Worm (Caenorhabditis elegans) whole organism, mixed stage, embryonic: ENCODE data around the gene lin-23.
A peak's percentile ranks its signal among the peaks of the same experiment; 100 is the strongest.

ENCODE experiments used
- M03D4.4 ChIP-seq: sonication (generic microtip); optimal IDR thresholded peaks from 2 replicates; lab custom pipeline; 2017; ENCODE audit warnings: mild to moderate bottlenecking, missing genetic modification characterization, missing compliant biosample characterization
- blmp-1 ChIP-seq: fragments of 150-350 bp; optimal IDR thresholded peaks from 2 replicates; lab custom pipeline; 2014; ENCODE audit warnings: missing biosample characterization, missing genetic modification characterization
- ceh-39 ChIP-seq: fragments of 150-350 bp; optimal IDR thresholded peaks from 2 replicates; lab custom pipeline; 2014; ENCODE audit warnings: missing biosample characterization, missing genetic modification characterization
- ceh-43 ChIP-seq: fragments of 200-800 bp; sonication (Bioruptor generic); optimal IDR thresholded peaks from 2 replicates; lab custom pipeline; 2018; ENCODE audit warnings: mild to moderate bottlenecking, missing genetic modification characterization, moderate library complexity, missing compliant biosample characterization
- ceh-83 ChIP-seq: fragments of 200-800 bp; sonication (Bioruptor generic); optimal IDR thresholded peaks from 2 replicates; lab custom pipeline; 2018; ENCODE audit warnings: mild to moderate bottlenecking, missing genetic modification characterization, missing compliant biosample characterization
- ces-1 ChIP-seq: fragments of 150-350 bp; optimal IDR thresholded peaks from 2 replicates; lab custom pipeline; 2014; ENCODE audit warnings: missing biosample characterization, missing genetic modification reagents, missing genetic modification characterization
- drap-1 ChIP-seq: fragments of 200-800 bp; sonication (Bioruptor generic); optimal IDR thresholded peaks from 3 replicates; lab custom pipeline; 2018; ENCODE audit warnings: mild to moderate bottlenecking, missing genetic modification characterization, missing compliant biosample characterization
- elt-1 ChIP-seq: sonication (generic microtip); optimal IDR thresholded peaks from 2 replicates; lab custom pipeline; 2017; ENCODE audit warnings: missing genetic modification characterization, mild to moderate bottlenecking, missing compliant biosample characterization, antibody characterized with exemption, moderate library complexity, borderline replicate concordance; ENCODE audit not compliant: insufficient read depth
- elt-3 ChIP-seq: fragments of 150-350 bp; optimal IDR thresholded peaks from 2 replicates; lab custom pipeline; 2014; ENCODE audit warnings: missing biosample characterization, missing genetic modification characterization
- flh-1 ChIP-seq: fragments of 200-800 bp; sonication (Bioruptor generic); optimal IDR thresholded peaks from 2 replicates; lab custom pipeline; 2018; ENCODE audit warnings: mild to moderate bottlenecking, missing genetic modification characterization, moderate library complexity, missing compliant biosample characterization
- ham-2 ChIP-seq: fragments of 200-800 bp; sonication (Bioruptor generic); optimal IDR thresholded peaks from 2 replicates; lab custom pipeline; 2018; ENCODE audit warnings: mild to moderate bottlenecking, missing genetic modification characterization, missing compliant biosample characterization
- hlh-1 ChIP-seq: fragments of 150-350 bp; optimal IDR thresholded peaks from 2 replicates; lab custom pipeline; 2014; ENCODE audit warnings: missing biosample characterization, missing genetic modification reagents, missing genetic modification characterization
- lin-13 ChIP-seq: fragments of 150-350 bp; optimal IDR thresholded peaks from 2 replicates; lab custom pipeline; 2014; ENCODE audit warnings: missing biosample characterization, missing genetic modification characterization
- lin-32 ChIP-seq: fragments of 200-800 bp; sonication (Bioruptor generic); optimal IDR thresholded peaks from 2 replicates; lab custom pipeline; 2018; ENCODE audit warnings: mild to moderate bottlenecking, missing genetic modification characterization, missing compliant biosample characterization
- mab-5 ChIP-seq: fragments of 150-350 bp; optimal IDR thresholded peaks from 2 replicates; lab custom pipeline; 2014; ENCODE audit warnings: missing biosample characterization, missing genetic modification characterization
- mep-1 ChIP-seq: fragments of 150-350 bp; optimal IDR thresholded peaks from 2 replicates; lab custom pipeline; 2017; ENCODE audit warnings: missing biosample characterization, missing genetic modification reagents, missing genetic modification characterization, inconsistent platforms
- mls-2 ChIP-seq: sonication (generic microtip); optimal IDR thresholded peaks from 2 replicates; lab custom pipeline; 2016; ENCODE audit warnings: mild to moderate bottlenecking, missing genetic modification characterization, moderate library complexity, missing compliant biosample characterization
- nhr-12 ChIP-seq: fragments of 150-350 bp; optimal IDR thresholded peaks from 2 replicates; lab custom pipeline; 2014; ENCODE audit warnings: missing biosample characterization, missing genetic modification characterization
- nhr-2 ChIP-seq: fragments of 150-350 bp; optimal IDR thresholded peaks from 2 replicates; lab custom pipeline; 2014; ENCODE audit warnings: missing biosample characterization, missing genetic modification characterization
- nhr-237 ChIP-seq: fragments of 150-350 bp; optimal IDR thresholded peaks from 2 replicates; lab custom pipeline; 2014; ENCODE audit warnings: missing biosample characterization, missing genetic modification characterization
- nhr-28 ChIP-seq: fragments of 150-350 bp; optimal IDR thresholded peaks from 2 replicates; lab custom pipeline; 2014; ENCODE audit warnings: missing biosample characterization, missing genetic modification characterization
- nhr-76 ChIP-seq: sonication (generic microtip); optimal IDR thresholded peaks from 2 replicates; lab custom pipeline; 2017; ENCODE audit warnings: missing biosample characterization, missing genetic modification characterization
- pha-4 ChIP-seq: fragments of 150-350 bp; optimal IDR thresholded peaks from 2 replicates; lab custom pipeline; 2018; ENCODE audit warnings: missing biosample characterization, missing genetic modification reagents, missing genetic modification characterization
- sem-2 ChIP-seq: fragments of 200-800 bp; sonication (Bioruptor generic); optimal IDR thresholded peaks from 2 replicates; lab custom pipeline; 2018; ENCODE audit warnings: mild to moderate bottlenecking, missing genetic modification characterization, missing compliant biosample characterization
- snpc-4 ChIP-seq: fragments of 150-350 bp; optimal IDR thresholded peaks from 2 replicates; lab custom pipeline; 2014; ENCODE audit warnings: missing biosample characterization, missing genetic modification characterization
- sptf-1 ChIP-seq: sonication (generic microtip); optimal IDR thresholded peaks from 2 replicates; lab custom pipeline; 2017; ENCODE audit warnings: mild to moderate bottlenecking, missing genetic modification characterization, moderate library complexity, missing compliant biosample characterization
- tbx-8 ChIP-seq: fragments of 200-800 bp; sonication (Bioruptor generic); optimal IDR thresholded peaks from 2 replicates; lab custom pipeline; 2018; ENCODE audit warnings: mild to moderate bottlenecking, missing genetic modification characterization, moderate library complexity, missing compliant biosample characterization
- unc-120 ChIP-seq: sonication (generic microtip); optimal IDR thresholded peaks from 2 replicates; lab custom pipeline; 2017; ENCODE audit warnings: missing genetic modification characterization, missing compliant biosample characterization; ENCODE audit not compliant: poor library complexity, severe bottlenecking
- unc-39 ChIP-seq: fragments of 150-350 bp; optimal IDR thresholded peaks from 2 replicates; lab custom pipeline; 2014; ENCODE audit warnings: missing biosample characterization, missing genetic modification characterization
- unc-62 ChIP-seq: fragments of 150-350 bp; optimal IDR thresholded peaks from 2 replicates; lab custom pipeline; 2014; ENCODE audit warnings: missing biosample characterization, missing genetic modification reagents, missing genetic modification characterization
- zip-8 ChIP-seq: fragments of 150-350 bp; optimal IDR thresholded peaks from 2 replicates; lab custom pipeline; 2014; ENCODE audit warnings: missing biosample characterization, missing genetic modification characterization
- ztf-11 ChIP-seq: fragments of 150-350 bp; optimal IDR thresholded peaks from 2 replicates; lab custom pipeline; 2014; ENCODE audit warnings: missing biosample characterization, missing genetic modification characterization

Gene lin-23

ce11 chrII:6391195-6391594 is 20.1 kb downstream of the lin-23 start, which contains the start of gene F58F12.3:
Gene F58F12.3 (minus strand): TSS chrII:6391295.
- TF ChIP-seq lin-13 (tag; lab: Kevin White, UChicago) (no peak), M03D4.4 (tag; lab: Kevin White, UChicago) (no peak), unc-62 (no peak), mab-5 (no peak), nhr-2 (tag; lab: Kevin White, UChicago) (no peak), ces-1 (GFP tag; lab: Kevin White, UChicago) (no peak), nhr-76 (tag; lab: Kevin White, UChicago) (no peak), nhr-12 (no peak)

- TF ChIP-seq ceh-43: no peak
- TF ChIP-seq lin-32: no peak
- no peak for TF ChIP-seq flh-1 (GFP tag; lab: Kevin White, UChicago)
- TF ChIP-seq sptf-1: no peak
- TF ChIP-seq unc-62: peak; percentile 56
- TF ChIP-seq blmp-1 (tag; lab: Kevin White, UChicago): no peak
- TF ChIP-seq mep-1: no peak
- TF ChIP-seq zip-8 (tag; lab: Kevin White, UChicago): no peak
- TF ChIP-seq ces-1 (GFP tag; lab: Kevin White, UChicago): no peak
- TF ChIP-seq nhr-2 (tag; lab: Kevin White, UChicago): peak; percentile 16
- TF ChIP-seq unc-120 (tag; lab: Kevin White, UChicago): no peak
- TF ChIP-seq M03D4.4 (tag; lab: Kevin White, UChicago): no peak
- no peak for TF ChIP-seq elt-3 (tag; lab: Kevin White, UChicago)
- peak; percentile 81 for TF ChIP-seq hlh-1 (tag; lab: Kevin White, UChicago)
Observed at ce11 chrII:6394037-6394436, 22.9 kb downstream of the lin-23 start.

- TF ChIP-seq sptf-1 (no peak), zip-8 (tag; lab: Kevin White, UChicago) (no peak), sem-2 (GFP tag; lab: Kevin White, UChicago) (no peak), nhr-237 (no peak), lin-32 (no peak), elt-1 (tag; lab: Kevin White, UChicago) (peak; percentile 37), hlh-1 (tag; lab: Kevin White, UChicago) (no peak)
Observed at ce11 chrII:6398406-6398805, 27.3 kb downstream of the lin-23 start, which contains the start of gene zig-10. Gene zig-10 (plus strand): TSS chrII:6398706.

- no peak for TF ChIP-seq flh-1 (GFP tag; lab: Kevin White, UChicago)
- TF ChIP-seq unc-39 (tag; lab: Kevin White, UChicago): no peak
- TF ChIP-seq ceh-39: no peak
- TF ChIP-seq sem-2 (GFP tag; lab: Kevin White, UChicago): no peak
- TF ChIP-seq snpc-4 (tag; lab: Kevin White, UChicago): no peak
- no peak for TF ChIP-seq sptf-1
- TF ChIP-seq drap-1 (GFP tag; lab: Kevin White, UChicago): no peak
Observed at ce11 chrII:6401649-6402048, 30.5 kb downstream of the lin-23 start, which contains the start of gene btb-2. Gene btb-2 (plus strand): TSS chrII:6401949.

- TF ChIP-seq flh-1 (GFP tag; lab: Kevin White, UChicago) (no peak), zip-8 (tag; lab: Kevin White, UChicago) (no peak), unc-62 (no peak), mep-1 (no peak), snpc-4 (tag; lab: Kevin White, UChicago) (no peak), M03D4.4 (tag; lab: Kevin White, UChicago) (no peak), nhr-28 (tag; lab: Kevin White, UChicago) (no peak), lin-13 (tag; lab: Kevin White, UChicago) (no peak), sem-2 (GFP tag; lab: Kevin White, UChicago) (no peak), sptf-1 (no peak), ceh-39 (no peak), elt-3 (tag; lab: Kevin White, UChicago) (no peak), ceh-83 (GFP tag; lab: Kevin White, UChicago) (no peak), drap-1 (GFP tag; lab: Kevin White, UChicago) (no peak), ces-1 (GFP tag; lab: Kevin White, UChicago) (no peak), mls-2 (tag; lab: Kevin White, UChicago) (no peak), ztf-11 (tag; lab: Kevin White, UChicago) (no peak)
Observed at ce11 chrII:6403233-6403632, 32.1 kb downstream of the lin-23 start, which contains the start of gene T25D10.1. Gene T25D10.1 (plus strand): TSS chrII:6403401.

- no peak for TF ChIP-seq hlh-1 (tag; lab: Kevin White, UChicago)
- no peak for TF ChIP-seq tbx-8
- no peak for TF ChIP-seq nhr-76 (tag; lab: Kevin White, UChicago)
- TF ChIP-seq pha-4 (tag; lab: Kevin White, UChicago): no peak
- TF ChIP-seq nhr-237: no peak
- TF ChIP-seq ham-2: no peak
- TF ChIP-seq ceh-83 (GFP tag; lab: Kevin White, UChicago): no peak
- TF ChIP-seq nhr-28 (tag; lab: Kevin White, UChicago): no peak
Observed at ce11 chrII:6407279-6407678, 36.2 kb downstream of the lin-23 start, which contains the start of gene spp-11. Gene spp-11 (minus strand): TSS chrII:6407379.
